Fruit fly (Drosophila melanogaster) whole organism, embryonic: Measurements from ENCODE around the gene MBD-R2.

Source experiments
- B-H2 ChIP-seq: fragments of 200-800 bp; sonication (Bioruptor generic); optimal IDR thresholded peaks from 2 replicates; lab custom pipeline; 2018; ENCODE audit warnings: missing biosample characterization, mild to moderate bottlenecking, missing genetic modification characterization
- CG11085 ChIP-seq: fragments of 200-800 bp; sonication (Bioruptor generic); IDR thresholded peaks from 2 replicates; pipeline ENCODE4 v1.3.6; 2022; ENCODE audit warnings: missing biosample characterization, missing genetic modification characterization
- CG11247 ChIP-seq: fragments of 200-800 bp; sonication (Bioruptor generic); IDR thresholded peaks from 2 replicates; pipeline ENCODE4 v1.3.6; 2022; ENCODE audit warnings: missing biosample characterization, missing genetic modification characterization
- CG12219 ChIP-seq: fragments of 200-800 bp; sonication (Bioruptor generic); optimal IDR thresholded peaks from 3 replicates; lab custom pipeline; 2018; ENCODE audit warnings: missing biosample characterization, mild to moderate bottlenecking, missing genetic modification characterization
- CG12299 ChIP-seq: fragments of 200-800 bp; sonication (Bioruptor generic); optimal IDR thresholded peaks from 2 replicates; lab custom pipeline; 2018; ENCODE audit warnings: missing biosample characterization, mild to moderate bottlenecking, missing genetic modification characterization
- CG12391 ChIP-seq: fragments of 200-800 bp; sonication (Bioruptor generic); optimal IDR thresholded peaks from 3 replicates; lab custom pipeline; 2018; ENCODE audit warnings: missing biosample characterization, mild to moderate bottlenecking, missing genetic modification characterization, moderate library complexity
- CG12769 ChIP-seq: fragments of 200-800 bp; sonication (Bioruptor generic); optimal IDR thresholded peaks from 2 replicates; lab custom pipeline; 2019; ENCODE audit warnings: missing biosample characterization, mild to moderate bottlenecking, missing genetic modification characterization, moderate library complexity
- CG12942 ChIP-seq: fragments of 200-800 bp; sonication (Bioruptor generic); optimal IDR thresholded peaks from 3 replicates; lab custom pipeline; 2016; ENCODE audit warnings: missing biosample characterization, missing genetic modification characterization
- CG14965 ChIP-seq: fragments of 200-800 bp; sonication (Bioruptor generic); optimal IDR thresholded peaks from 2 replicates; lab custom pipeline; 2016; ENCODE audit warnings: missing biosample characterization, missing genetic modification characterization, borderline replicate concordance
- CG17359 ChIP-seq: fragments of 200-800 bp; sonication (Bioruptor generic); optimal IDR thresholded peaks from 3 replicates; lab custom pipeline; 2018; ENCODE audit warnings: missing biosample characterization, mild to moderate bottlenecking, missing genetic modification characterization, moderate library complexity
- CG2120 ChIP-seq: fragments of 200-800 bp; sonication (Bioruptor generic); optimal IDR thresholded peaks from 3 replicates; lab custom pipeline; 2016; ENCODE audit warnings: missing biosample characterization, missing genetic modification characterization
- CG2875 ChIP-seq: fragments of 200-800 bp; sonication (Bioruptor generic); optimal IDR thresholded peaks from 2 replicates; lab custom pipeline; 2017; ENCODE audit warnings: missing biosample characterization, mild to moderate bottlenecking, missing genetic modification characterization, missing genetic modification reagents
- CG30020 ChIP-seq: fragments of 200-800 bp; optimal IDR thresholded peaks from 2 replicates; lab custom pipeline; 2019; ENCODE audit warnings: missing biosample characterization, mild to moderate bottlenecking, missing genetic modification characterization, moderate library complexity
- CG32772 ChIP-seq: fragments of 200-800 bp; sonication (Bioruptor generic); IDR thresholded peaks from 2 replicates; pipeline ENCODE4 v1.3.6; 2022; ENCODE audit warnings: missing biosample characterization, missing genetic modification characterization
- CG42726 ChIP-seq: fragments of 200-800 bp; sonication (Bioruptor generic); IDR thresholded peaks from 2 replicates; pipeline ENCODE4 v1.3.6; 2022; ENCODE audit warnings: missing biosample characterization, missing genetic modification characterization; ENCODE audit not compliant: partially characterized antibody
- CG4854 ChIP-seq: fragments of 200-800 bp; sonication (Bioruptor generic); optimal IDR thresholded peaks from 2 replicates; lab custom pipeline; 2016; ENCODE audit warnings: missing biosample characterization, missing genetic modification characterization, inconsistent platforms
- CG6654 ChIP-seq: fragments of 200-800 bp; sonication (Bioruptor generic); optimal IDR thresholded peaks from 2 replicates; lab custom pipeline; 2017; ENCODE audit warnings: missing biosample characterization, mild to moderate bottlenecking, missing genetic modification characterization
- CHES-1-like ChIP-seq: fragments of 200-800 bp; sonication (Bioruptor generic); optimal IDR thresholded peaks from 2 replicates; lab custom pipeline; 2016; ENCODE audit warnings: missing biosample characterization, missing genetic modification characterization
- Dek ChIP-seq: fragments of 200-800 bp; sonication (Bioruptor generic); optimal IDR thresholded peaks from 3 replicates; lab custom pipeline; 2019; ENCODE audit warnings: missing biosample characterization, mild to moderate bottlenecking, missing genetic modification characterization, moderate library complexity
- Dref ChIP-seq: fragments of 200-800 bp; sonication (Bioruptor generic); IDR thresholded peaks from 2 replicates; pipeline ENCODE4 v1.3.6; 2022; ENCODE audit warnings: missing biosample characterization, missing genetic modification characterization
- Ets65A ChIP-seq: fragments of 200-800 bp; sonication (Bioruptor generic); peaks from one replicate; lab custom pipeline; 2016; ENCODE audit warnings: missing biosample characterization, missing genetic modification characterization
- Ets97D ChIP-seq: fragments of 200-800 bp; sonication (Bioruptor generic); optimal IDR thresholded peaks from 3 replicates; lab custom pipeline; 2016; ENCODE audit warnings: missing biosample characterization, missing genetic modification characterization
- Gsc ChIP-seq: fragments of 200-800 bp; sonication (Bioruptor generic); IDR thresholded peaks from 2 replicates; pipeline ENCODE4 v1.3.6; 2022; ENCODE audit warnings: missing biosample characterization, missing genetic modification characterization
- HLH3B ChIP-seq: fragments of 200-800 bp; sonication (Bioruptor generic); IDR thresholded peaks from 2 replicates; pipeline ENCODE4 v1.3.6; 2022; ENCODE audit warnings: missing biosample characterization, missing genetic modification characterization
- MBD-R2 ChIP-seq: fragments of 200-800 bp; sonication (Bioruptor generic); IDR thresholded peaks from 2 replicates; pipeline ENCODE4 v1.3.6; 2022; ENCODE audit warnings: missing biosample characterization, missing genetic modification characterization
- NC2α ChIP-seq: fragments of 200-800 bp; sonication (Bioruptor generic); optimal IDR thresholded peaks from 2 replicates; lab custom pipeline; 2016; ENCODE audit warnings: missing biosample characterization, missing genetic modification characterization
- Ptx1 ChIP-seq: fragments of 200-800 bp; sonication (Bioruptor generic); IDR thresholded peaks from 2 replicates; pipeline ENCODE4 v1.3.6; 2022; ENCODE audit warnings: missing biosample characterization, missing genetic modification characterization
- Ravus ChIP-seq: fragments of 200-800 bp; sonication (Bioruptor generic); IDR thresholded peaks from 2 replicates; pipeline ENCODE4 v1.3.6; 2022; ENCODE audit warnings: missing biosample characterization, missing genetic modification characterization
- Spps ChIP-seq: fragments of 200-800 bp; sonication (Bioruptor generic); optimal IDR thresholded peaks from 2 replicates; lab custom pipeline; 2018; ENCODE audit warnings: missing biosample characterization, mild to moderate bottlenecking, missing genetic modification characterization
- ab ChIP-seq: fragments of 200-800 bp; sonication (Bioruptor generic); optimal IDR thresholded peaks from 2 replicates; lab custom pipeline; 2016; ENCODE audit warnings: missing biosample characterization, missing genetic modification characterization
- ac ChIP-seq: fragments of 200-800 bp; sonication (Bioruptor generic); optimal IDR thresholded peaks from 3 replicates; lab custom pipeline; 2017; ENCODE audit warnings: missing biosample characterization, mild to moderate bottlenecking, missing genetic modification characterization
- crol ChIP-seq: fragments of 200-800 bp; sonication (Bioruptor generic); IDR thresholded peaks from 2 replicates; pipeline ENCODE4 v1.3.6; 2022; ENCODE audit warnings: missing biosample characterization, missing genetic modification characterization
- dan ChIP-seq: fragments of 200-800 bp; sonication (Bioruptor generic); IDR thresholded peaks from 2 replicates; pipeline ENCODE4 v1.3.6; 2022; ENCODE audit warnings: missing biosample characterization, missing genetic modification characterization
- dmrt11E ChIP-seq: fragments of 200-800 bp; sonication (Bioruptor generic); optimal IDR thresholded peaks from 3 replicates; lab custom pipeline; 2018; ENCODE audit warnings: missing biosample characterization, mild to moderate bottlenecking, missing genetic modification characterization, moderate library complexity
- dmrt99B ChIP-seq: fragments of 200-800 bp; sonication (Bioruptor generic); optimal IDR thresholded peaks from 2 replicates; lab custom pipeline; 2018; ENCODE audit warnings: missing biosample characterization, mild to moderate bottlenecking, missing genetic modification characterization, moderate library complexity
- dpn ChIP-seq, 2 experiments: fragments of 200-800 bp; sonication (Bioruptor generic); optimal IDR thresholded peaks; 3 replicates each; lab custom pipeline; 2016; ENCODE audit warnings: missing biosample characterization in 2 of 2, missing genetic modification characterization in 2 of 2
- eyg ChIP-seq: fragments of 200-800 bp; sonication (Bioruptor generic); optimal IDR thresholded peaks from 3 replicates; lab custom pipeline; 2016; ENCODE audit warnings: missing biosample characterization, missing genetic modification characterization
- klu ChIP-seq: fragments of 200-800 bp; sonication (Bioruptor generic); IDR thresholded peaks from 2 replicates; pipeline ENCODE4 v1.3.6; 2022; ENCODE audit warnings: missing biosample characterization, missing genetic modification characterization
- luna ChIP-seq: fragments of 200-800 bp; sonication (Bioruptor generic); optimal IDR thresholded peaks from 2 replicates; lab custom pipeline; 2016; ENCODE audit warnings: missing biosample characterization, missing genetic modification characterization
- nom ChIP-seq: fragments of 200-800 bp; sonication (Bioruptor generic); optimal IDR thresholded peaks from 2 replicates; lab custom pipeline; 2017; ENCODE audit warnings: missing biosample characterization, missing genetic modification characterization, mild to moderate bottlenecking, moderate library complexity, missing genetic modification reagents
- stc ChIP-seq: fragments of 200-800 bp; sonication (Bioruptor generic); IDR thresholded peaks from 2 replicates; pipeline ENCODE4 v1.3.6; 2022; ENCODE audit warnings: missing biosample characterization, missing genetic modification characterization
- stwl ChIP-seq: fragments of 200-800 bp; sonication (Bioruptor generic); optimal IDR thresholded peaks from 3 replicates; lab custom pipeline; 2018; ENCODE audit warnings: missing biosample characterization, mild to moderate bottlenecking, missing genetic modification characterization, moderate library complexity
- tap ChIP-seq: fragments of 200-800 bp; optimal IDR thresholded peaks from 3 replicates; lab custom pipeline; 2019; ENCODE audit warnings: missing biosample characterization, mild to moderate bottlenecking, missing genetic modification characterization, moderate library complexity
- unc-4 ChIP-seq: fragments of 200-800 bp; sonication (Bioruptor generic); IDR thresholded peaks from 2 replicates; pipeline ENCODE4 v1.3.6; 2022; ENCODE audit warnings: missing biosample characterization, missing genetic modification characterization; ENCODE audit not compliant: partially characterized antibody
- usp ChIP-seq: fragments of >200 bp; optimal IDR thresholded peaks from 2 replicates; lab custom pipeline; 2017; ENCODE audit warnings: missing biosample characterization, missing genetic modification characterization
- zen ChIP-seq: fragments of 200-800 bp; sonication (Bioruptor generic); optimal IDR thresholded peaks from 3 replicates; lab custom pipeline; 2018; ENCODE audit warnings: missing biosample characterization, mild to moderate bottlenecking, missing genetic modification characterization, moderate library complexity
- zfh1 ChIP-seq: fragments of 200-800 bp; sonication (Bioruptor generic); IDR thresholded peaks from 3 replicates; pipeline ENCODE4 v1.3.6; 2022; ENCODE audit warnings: missing biosample characterization, missing genetic modification characterization

MBD-R2 gene

DNA sequence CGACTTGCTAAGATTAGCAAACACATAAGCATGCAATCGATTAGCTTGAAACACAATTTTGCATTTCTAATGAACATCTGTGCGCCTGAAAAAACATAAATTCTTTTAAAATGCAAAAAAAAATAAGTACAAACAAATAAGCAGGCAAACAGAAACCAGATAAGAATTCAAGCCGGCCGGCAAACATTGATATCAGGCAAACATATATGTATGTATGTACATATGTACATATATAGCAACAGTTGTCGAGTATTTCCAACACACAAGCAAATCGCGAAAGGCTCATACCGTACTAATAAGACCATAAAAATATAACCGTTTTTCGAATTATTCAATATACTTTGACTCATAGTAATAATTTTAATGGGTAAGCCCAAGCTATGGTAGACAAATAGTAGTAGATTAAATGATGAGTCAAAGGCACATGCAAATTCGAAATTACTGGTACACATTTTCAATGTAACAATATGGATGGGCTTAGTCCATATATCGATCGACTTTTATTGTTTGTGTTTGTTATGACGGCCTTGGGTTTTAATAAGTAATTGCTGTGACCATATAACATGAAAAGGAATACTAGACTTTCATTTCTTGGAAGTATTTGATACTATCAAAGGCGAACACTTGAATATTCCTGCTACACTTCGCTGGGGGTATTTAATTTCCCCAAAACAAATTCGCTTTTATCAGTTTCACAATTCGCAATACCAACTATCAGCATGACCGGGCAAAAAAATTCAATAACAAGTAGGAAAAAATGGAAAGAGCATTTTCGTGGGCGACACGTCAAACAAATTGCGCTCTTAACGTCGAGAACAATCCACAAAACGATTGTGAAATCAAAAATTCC lies 14.0 kb upstream of the MBD-R2 start (continued):
- TF ChIP-seq MBD-R2 (GFP tag; lab: Robert Waterston, UW), result no peak
- no peak for TF ChIP-seq ac (GFP tag; lab: Kevin White, UChicago)
- no peak for TF ChIP-seq eyg (GFP tag; lab: Kevin White, UChicago)
- no peak for TF ChIP-seq Ets97D
- TF ChIP-seq Ptx1, result 0 out of 2 replicates have a peak, but pooled peaks have one; percentile 1
- peak; percentile 23 for TF ChIP-seq stwl (tag; lab: Kevin White, UChicago)
- peak; percentile 30 for TF ChIP-seq zen

- peak; percentile 52 for TF ChIP-seq nom
- no peak for TF ChIP-seq CG4854 (GFP tag; lab: Kevin White, UChicago)
- TF ChIP-seq CG6654 (GFP tag; lab: Kevin White, UChicago), result peak; percentile 34
- no peak for TF ChIP-seq CG12942
- no peak for TF ChIP-seq HLH3B (GFP tag; lab: Robert Waterston, UW)
- peak; percentile 55 for TF ChIP-seq CG12769
- TF ChIP-seq CG14965 (GFP tag; lab: Kevin White, UChicago), result no peak
- TF ChIP-seq CG12299 (tag; lab: Kevin White, UChicago), result no peak
- TF ChIP-seq dmrt99B (tag; lab: Kevin White, UChicago), result peak; percentile 55
- peak; percentile 43; the same call in 1 of the 2 replicates for TF ChIP-seq CG11247 (GFP tag; lab: Robert Waterston, UW)
- no peak for TF ChIP-seq zfh1
- peak; percentile 52; the same call in 1 of the 2 replicates for TF ChIP-seq stc
- TF ChIP-seq crol, result peak; percentile 100
- TF ChIP-seq CG30020 (tag; lab: Kevin White, UChicago), result no peak
- no peak for TF ChIP-seq tap (tag; lab: Kevin White, UChicago)
- no peak for TF ChIP-seq dan (GFP tag; lab: Robert Waterston, UW)
- no peak for TF ChIP-seq Ets65A
- TF ChIP-seq CHES-1-like (GFP tag; lab: Kevin White, UChicago), result peak; percentile 49
- TF ChIP-seq Gsc (GFP tag; lab: Robert Waterston, UW), result no peak
- TF ChIP-seq B-H2, result peak; percentile 79
- TF ChIP-seq unc-4 (GFP tag; lab: Robert Waterston, UW), result 0 out of 2 replicates have a peak, but pooled peaks have one; percentile 18
- TF ChIP-seq usp (GFP tag; lab: Kevin White, UChicago), result no peak
- peak; percentile 26 for TF ChIP-seq luna (GFP tag; lab: Kevin White, UChicago)
- peak; percentile 58 for TF ChIP-seq ab (GFP tag; lab: Kevin White, UChicago)
- peak; percentile 33 for TF ChIP-seq Dek (tag; lab: Kevin White, UChicago)
- TF ChIP-seq CG2875 (GFP tag; lab: Kevin White, UChicago), result no peak
- TF ChIP-seq CG11085 (GFP tag; lab: Robert Waterston, UW), result no peak
- peak; percentile 8 for TF ChIP-seq CG17359 (tag; lab: Kevin White, UChicago)
- no peak for TF ChIP-seq dmrt11E (tag; lab: Kevin White, UChicago)
- peak; percentile 75 for TF ChIP-seq CG2120 (GFP tag; lab: Kevin White, UChicago)
- TF ChIP-seq CG32772 (GFP tag; lab: Robert Waterston, UW), result peak; percentile 76
- TF ChIP-seq CG12391 (tag; lab: Kevin White, UChicago), result peak; percentile 28
- TF ChIP-seq Dref (GFP tag; lab: Robert Waterston, UW), result no peak
- peak; percentile 45; the same call in 1 of the 2 replicates for TF ChIP-seq CG42726 (GFP tag; lab: Robert Waterston, UW)
- no peak for TF ChIP-seq klu
- TF ChIP-seq NC2α (GFP tag; lab: Kevin White, UChicago), result peak; percentile 50
- no peak for TF ChIP-seq Spps (tag; lab: Kevin White, UChicago)
- no peak for TF ChIP-seq dpn (GFP tag; optimal IDR thresholded peaks at IDR 0.05; lab: Kevin White, UChicago)
- no peak for TF ChIP-seq CG12219
- no peak for TF ChIP-seq Ravus (GFP tag; lab: Robert Waterston, UW)
These were observed 13.2 kb upstream of the MBD-R2 start, which contains the start of gene GstD1 for dm6 chr3R:12369135-12369792. TSS of gene GstD1 (minus strand) at chr3R:12369268.
